Worm (Caenorhabditis elegans) whole organism, young adult: ENCODE data around the gene ntl-9.
"Not testable (repeated sequence)": the region's sequence is repeated elsewhere in the genome, so short reads cannot be mapped to it uniquely, and the experiment has no call there.

Experiments
- F22D6.2 ChIP-seq: sonication (generic microtip); optimal IDR thresholded peaks from 2 replicates; lab custom pipeline; 2016; ENCODE audit warnings: mild to moderate bottlenecking, missing genetic modification characterization, missing compliant biosample characterization
- F49E8.2 ChIP-seq: sonication (generic microtip); optimal IDR thresholded peaks from 3 replicates; lab custom pipeline; 2017; ENCODE audit warnings: missing genetic modification characterization, mild to moderate bottlenecking, missing compliant biosample characterization, antibody characterized with exemption, moderate library complexity; ENCODE audit not compliant: insufficient read depth
- F52B5.7 ChIP-seq: sonication (generic microtip); optimal IDR thresholded peaks from 2 replicates; lab custom pipeline; 2016; ENCODE audit warnings: mild to moderate bottlenecking, missing genetic modification characterization, missing compliant biosample characterization
- F55B11.4 ChIP-seq: sonication (generic microtip); optimal IDR thresholded peaks from 2 replicates; lab custom pipeline; 2016; ENCODE audit warnings: missing compliant biosample characterization, missing genetic modification characterization, borderline replicate concordance; ENCODE audit not compliant: insufficient read depth
- F57A8.1 ChIP-seq: fragments of 200-800 bp; sonication (Bioruptor generic); optimal IDR thresholded peaks from 2 replicates; lab custom pipeline; 2018; ENCODE audit warnings: mild to moderate bottlenecking, missing genetic modification characterization, moderate library complexity, missing compliant biosample characterization
- ZK185.1 ChIP-seq: sonication (generic microtip); optimal IDR thresholded peaks from 2 replicates; lab custom pipeline; 2016; ENCODE audit warnings: mild to moderate bottlenecking, missing genetic modification characterization, missing compliant biosample characterization; ENCODE audit not compliant: poor library complexity, severe bottlenecking
- ama-1 ChIP-seq, 3 experiments: fragments of 150-350 bp in 1 of 3; sonication (generic microtip) in 2 of 3; optimal IDR thresholded peaks; 2 replicates each; lab custom pipeline; 2014 to 2018; ENCODE audit warnings: missing biosample characterization in 2 of 3, missing genetic modification characterization in 2 of 3, missing genetic modification reagents in 2 of 3
- aptf-2 ChIP-seq: fragments of 200-800 bp; sonication (Bioruptor generic); conservative IDR thresholded peaks from 2 replicates; pipeline ENCODE4 v1.3.6; 2022; ENCODE audit warnings: missing genetic modification reagents, missing genetic modification characterization, missing compliant biosample characterization
- aptf-3 ChIP-seq: fragments of 200-800 bp; sonication (Bioruptor generic); IDR thresholded peaks from 2 replicates; pipeline ENCODE4 v1.3.6; 2022; ENCODE audit warnings: missing genetic modification characterization, missing compliant biosample characterization
- athp-1 ChIP-seq: sonication (generic microtip); optimal IDR thresholded peaks from 2 replicates; lab custom pipeline; 2017; ENCODE audit warnings: mild to moderate bottlenecking, missing genetic modification characterization, missing compliant biosample characterization
- attf-6 ChIP-seq: fragments of 200-800 bp; sonication (Bioruptor generic); IDR thresholded peaks from 2 replicates; pipeline ENCODE4 v1.3.6; 2022; ENCODE audit warnings: missing genetic modification reagents, missing genetic modification characterization, missing compliant biosample characterization
- bed-2 ChIP-seq: fragments of 200-800 bp; sonication (Bioruptor generic); IDR thresholded peaks from 2 replicates; pipeline ENCODE4 v1.3.6; 2022; ENCODE audit warnings: missing genetic modification reagents, missing genetic modification characterization, missing compliant biosample characterization
- efl-1 ChIP-seq: fragments of 150-350 bp; optimal IDR thresholded peaks from 2 replicates; lab custom pipeline; 2014; ENCODE audit warnings: missing biosample characterization, missing genetic modification reagents, missing genetic modification characterization
- ets-4 ChIP-seq: fragments of 200-800 bp; sonication (Bioruptor generic); optimal IDR thresholded peaks from 2 replicates; lab custom pipeline; 2018; ENCODE audit warnings: mild to moderate bottlenecking, missing genetic modification characterization, missing compliant biosample characterization
- gei-17 ChIP-seq: fragments of 200-800 bp; sonication (Bioruptor generic); optimal IDR thresholded peaks from 2 replicates; lab custom pipeline; 2018; ENCODE audit warnings: mild to moderate bottlenecking, missing genetic modification characterization, missing compliant biosample characterization
- let-526 ChIP-seq: fragments of 200-800 bp; sonication (Bioruptor generic); IDR thresholded peaks from 2 replicates; pipeline ENCODE4 v1.3.6; 2022; ENCODE audit warnings: missing genetic modification reagents, missing genetic modification characterization, missing compliant biosample characterization
- lin-26 ChIP-seq: fragments of 200-800 bp; sonication (Bioruptor generic); IDR thresholded peaks from 2 replicates; pipeline ENCODE4 v1.3.6; 2022; ENCODE audit warnings: missing genetic modification reagents, missing genetic modification characterization, missing compliant biosample characterization
- lir-1 ChIP-seq: fragments of 200-800 bp; sonication (Bioruptor generic); conservative IDR thresholded peaks from 2 replicates; pipeline ENCODE4 v1.3.6; 2022; ENCODE audit warnings: missing genetic modification reagents, missing genetic modification characterization, missing compliant biosample characterization
- madf-3 ChIP-seq: fragments of 200-800 bp; sonication (Bioruptor generic); IDR thresholded peaks from 2 replicates; pipeline ENCODE4 v1.3.6; 2022; ENCODE audit warnings: missing genetic modification reagents, missing genetic modification characterization, missing compliant biosample characterization
- mes-4 ChIP-seq: sonication (generic microtip); optimal IDR thresholded peaks from 2 replicates; lab custom pipeline; 2016; ENCODE audit warnings: missing genotype, missing genetic modification characterization, missing compliant biosample characterization
- nfya-1 ChIP-seq: sonication (generic microtip); optimal IDR thresholded peaks from 2 replicates; lab custom pipeline; 2017; ENCODE audit warnings: antibody characterized with exemption, missing compliant biosample characterization, missing genetic modification characterization, borderline replicate concordance; ENCODE audit not compliant: insufficient read depth
- nhr-179 ChIP-seq: sonication (generic microtip); optimal IDR thresholded peaks from 2 replicates; lab custom pipeline; 2016; ENCODE audit warnings: mild to moderate bottlenecking, missing genetic modification characterization, missing compliant biosample characterization
- nhr-27 ChIP-seq: fragments of 200-800 bp; sonication (Bioruptor generic); optimal IDR thresholded peaks from 2 replicates; lab custom pipeline; 2018; ENCODE audit warnings: mild to moderate bottlenecking, missing genetic modification characterization, moderate library complexity, missing compliant biosample characterization
- nhr-90 ChIP-seq: sonication (generic microtip); optimal IDR thresholded peaks from 2 replicates; lab custom pipeline; 2016; ENCODE audit warnings: missing genotype, mild to moderate bottlenecking, missing genetic modification characterization, missing compliant biosample characterization
- pbrm-1 ChIP-seq: fragments of 200-800 bp; sonication (Bioruptor generic); IDR thresholded peaks from 2 replicates; pipeline ENCODE4 v1.3.6; 2022; ENCODE audit warnings: missing genetic modification reagents, missing genetic modification characterization, missing compliant biosample characterization
- pha-4 ChIP-seq: fragments of 150-350 bp; sonication (generic microtip); optimal IDR thresholded peaks from 2 replicates; lab custom pipeline; 2014; ENCODE audit warnings: missing biosample characterization, missing genetic modification reagents, missing genetic modification characterization
- repo-1 ChIP-seq: sonication (generic microtip); optimal IDR thresholded peaks from 2 replicates; lab custom pipeline; 2017; ENCODE audit warnings: mild to moderate bottlenecking, missing genetic modification characterization, missing compliant biosample characterization
- rpc-1 ChIP-seq, 2 experiments: fragments of 150-350 bp in 1 of 2; sonication (generic microtip) in 1 of 2; optimal IDR thresholded peaks; 2 replicates each; lab custom pipeline; 2014 to 2018; ENCODE audit warnings: missing biosample characterization in 1 of 2, missing genetic modification characterization in 1 of 2, missing genetic modification reagents in 1 of 2, missing genotype in 1 of 2
- snpc-1.3 ChIP-seq: sonication (generic microtip); optimal IDR thresholded peaks from 2 replicates; lab custom pipeline; 2017; ENCODE audit warnings: missing genetic modification characterization, mild to moderate bottlenecking, missing compliant biosample characterization, antibody characterized with exemption, moderate library complexity, missing genotype, missing genetic modification reagents; ENCODE audit not compliant: insufficient read depth
- xnd-1 ChIP-seq: sonication (generic microtip); optimal IDR thresholded peaks from 2 replicates; lab custom pipeline; 2016; ENCODE audit warnings: missing genotype, missing genetic modification reagents, missing genetic modification characterization, missing compliant biosample characterization
- zfh-2 ChIP-seq: fragments of 200-800 bp; sonication (Bioruptor generic); conservative IDR thresholded peaks from 2 replicates; pipeline ENCODE4 v1.3.6; 2022; ENCODE audit warnings: missing genetic modification reagents, missing genetic modification characterization, missing compliant biosample characterization
- ztf-22 ChIP-seq: fragments of 200-800 bp; sonication (Bioruptor generic); optimal IDR thresholded peaks from 2 replicates; lab custom pipeline; 2018; ENCODE audit warnings: mild to moderate bottlenecking, missing genetic modification characterization, moderate library complexity, missing compliant biosample characterization
- ztf-6 ChIP-seq: fragments of 200-800 bp; sonication (Bioruptor generic); IDR thresholded peaks from 2 replicates; pipeline ENCODE4 v1.3.6; 2022; ENCODE audit warnings: missing genetic modification reagents, missing genetic modification characterization, missing compliant biosample characterization

The ntl-9 gene

DNA sequence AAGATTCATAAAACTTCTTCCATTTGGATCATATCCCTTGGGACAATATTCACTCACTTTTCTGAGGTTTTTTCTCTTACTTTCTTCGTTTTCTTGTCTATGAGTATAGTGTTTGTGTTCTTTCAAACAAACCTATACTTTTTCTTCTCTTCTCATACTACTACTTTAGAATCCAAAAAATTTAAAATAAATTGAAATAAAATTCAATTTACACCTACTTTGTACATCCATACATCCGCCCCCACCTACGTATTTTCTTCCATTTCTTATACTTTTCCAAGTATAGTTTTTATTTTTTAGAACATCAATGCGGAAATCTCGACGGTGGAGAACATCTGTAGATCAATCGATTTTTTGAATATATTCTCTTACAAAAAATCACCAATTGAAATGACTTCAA is 21.0 kb downstream of the ntl-9 start, which contains the start of gene nca-2:
Gene nca-2, plus strand, starts transcription at position 301 of the 400 bp plus-strand sequence.
- TF ChIP-seq efl-1 (GFP tag; lab: Kevin White, UChicago) (no peak), nhr-179 (tag; lab: Kevin White, UChicago) (no peak), athp-1 (no peak), aptf-2 (GFP tag; lab: Robert Waterston, UW) (no peak), pha-4 (no peak), F57A8.1 (GFP tag; lab: Kevin White, UChicago) (no peak), F55B11.4 (tag; lab: Kevin White, UChicago) (no peak), aptf-3 (GFP tag; lab: Robert Waterston, UW) (no peak), gei-17 (no peak), mes-4 (tag; lab: Kevin White, UChicago) (no peak), ZK185.1 (no peak), F52B5.7 (tag; lab: Kevin White, UChicago) (no peak)

DNA sequence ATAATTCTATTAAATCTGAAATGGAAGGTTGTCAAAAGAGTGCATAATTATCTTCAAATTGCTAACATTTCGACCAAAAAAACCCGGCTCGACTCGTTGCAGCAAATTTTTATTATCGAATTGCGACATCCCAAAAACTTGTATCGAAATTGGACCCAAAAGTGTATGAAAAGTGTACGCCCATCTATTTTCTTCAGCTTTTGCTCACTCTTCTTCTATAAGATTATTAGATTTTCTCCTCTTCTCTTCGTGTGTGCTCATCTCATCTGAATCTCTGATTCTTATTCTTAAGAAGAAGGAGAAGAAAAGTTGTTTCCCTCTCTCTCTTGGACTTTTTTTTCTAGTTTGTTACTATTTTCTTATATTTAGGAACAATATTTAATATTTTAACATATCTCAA is 22.9 kb downstream of the ntl-9 start:
- no peak for TF ChIP-seq nhr-90 (tag; lab: Kevin White, UChicago)
- TF ChIP-seq lir-1 (GFP tag; lab: Robert Waterston, UW), result no peak
- no peak for TF ChIP-seq ztf-22 (GFP tag; lab: Kevin White, UChicago)
- no peak for TF ChIP-seq lin-26
- TF ChIP-seq snpc-1.3 (tag; lab: Kevin White, UChicago), result no peak
- no peak for TF ChIP-seq let-526 (GFP tag; lab: Robert Waterston, UW)
- TF ChIP-seq, all 124 proteins: peak for 0

- TF ChIP-seq F22D6.2 (tag; lab: Kevin White, UChicago) (no peak), rpc-1 (optimal IDR thresholded peaks at IDR 0.05; lab: Kevin White, UChicago) (no peak), rpc-1 (tag; optimal IDR thresholded peaks at IDR 0.05; lab: Kevin White, UChicago) (no peak), nfya-1 (tag; lab: Kevin White, UChicago) (no peak), repo-1 (no peak), nhr-27 (tag; lab: Kevin White, UChicago) (no peak), F55B11.4 (tag; lab: Kevin White, UChicago) (no peak)
- TF ChIP-seq, all 124 proteins: peak for 0
These were observed 23.8 kb downstream of the ntl-9 start for ce11 chrIII:4968146-4968545.

DNA sequence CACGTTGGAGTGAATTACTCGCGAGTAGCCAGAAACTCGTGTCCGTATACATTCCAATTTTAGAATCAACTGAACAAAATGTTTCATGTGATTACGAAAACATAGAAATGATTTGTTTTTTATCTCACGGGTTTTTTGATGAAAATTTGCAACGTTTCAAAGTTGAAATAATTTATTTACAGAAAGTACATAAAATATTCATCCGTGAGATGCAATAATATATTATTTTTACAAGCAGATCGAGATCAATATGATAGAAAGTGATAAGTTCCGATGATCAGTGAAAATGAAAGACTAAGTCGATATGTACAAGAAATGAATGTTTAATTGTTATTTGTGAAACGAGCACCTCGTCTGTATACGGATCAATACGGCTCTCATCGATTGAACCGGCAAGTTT is 36.1 kb downstream of the ntl-9 start, which contains the start of gene C27F2.6:
Gene C27F2.6, minus strand, starts transcription at position 101 of the 400 bp plus-strand sequence.
- not testable (repeated sequence) for TF ChIP-seq attf-6 (GFP tag; lab: Robert Waterston, UW); madf-3 (GFP tag; lab: Robert Waterston, UW); F49E8.2 (tag; lab: Kevin White, UChicago)
- TF ChIP-seq, all 124 proteins: peak for 0; not testable (repeated sequence) for 124

ce11 chrIII:4983961-4984360 is 39.6 kb downstream of the ntl-9 start:
- TF ChIP-seq nfya-1 (tag; lab: Kevin White, UChicago) (no peak), gei-17 (no peak), athp-1 (no peak), bed-2 (GFP tag; lab: Robert Waterston, UW) (no peak), ets-4 (GFP tag; lab: Kevin White, UChicago) (no peak), zfh-2 (no peak), xnd-1 (no peak), aptf-2 (GFP tag; lab: Robert Waterston, UW) (no peak), pbrm-1 (GFP tag; lab: Robert Waterston, UW) (no peak), ama-1 (optimal IDR thresholded peaks at IDR 0.05; lab: Kevin White, UChicago) (no peak), ama-1 (GFP tag; optimal IDR thresholded peaks at IDR 0.05; lab: Kevin White, UChicago) (no peak), ztf-6 (GFP tag; lab: Robert Waterston, UW) (no peak), ZK185.1 (no peak), let-526 (GFP tag; lab: Robert Waterston, UW) (no peak)
- TF ChIP-seq, all 124 proteins: peak for 0
